Fruit fly (Drosophila melanogaster): ENCODE results near the gene CG42556.

DNA sequence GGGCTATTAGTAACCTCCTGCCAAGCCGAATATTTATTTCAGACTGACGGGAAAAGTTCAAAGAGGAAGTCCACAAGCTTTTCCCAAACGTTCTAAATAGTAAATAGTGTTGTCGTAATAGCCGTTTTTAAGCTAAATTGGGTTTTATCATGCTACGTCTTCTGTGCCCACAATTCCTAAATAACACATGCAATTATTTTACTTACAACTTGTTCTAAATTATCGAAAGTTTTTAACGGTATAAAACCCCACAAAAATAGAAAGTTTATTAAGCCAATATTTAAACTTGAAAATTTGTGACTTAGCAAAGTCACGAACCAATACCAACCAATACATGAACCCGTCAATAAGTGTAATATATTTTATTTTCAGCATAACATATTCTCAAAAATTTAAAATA, 41.0 kb upstream of the CG42556 start, which contains the start of gene CG13284:
- TF ChIP-seq CG31365 (tag; optimal IDR thresholded peaks at IDR 0.05): no peak
- TF ChIP-seq CkIIα-i1 (GFP tag; IDR thresholded peaks at IDR 0.05): no peak
- TF ChIP-seq Atf6 (GFP tag; IDR thresholded peaks at IDR 0.05): no peak
- TF ChIP-seq crol (GFP tag; IDR thresholded peaks at IDR 0.05): no peak
- TF ChIP-seq Abd-B (GFP tag; optimal IDR thresholded peaks at IDR 0.05): no peak
- no peak for TF ChIP-seq CG8944 (GFP tag; optimal IDR thresholded peaks at IDR 0.05)
- no peak for TF ChIP-seq Side (GFP tag; optimal IDR thresholded peaks at IDR 0.05)
